Fruit fly (Drosophila melanogaster): Measurements from ENCODE around the gene KrT95D.

Gene KrT95D

dm6 chr3R:24079110-24079509 is 47.5 kb upstream of the KrT95D start (continued):
- TF ChIP-seq pho (GFP tag; optimal IDR thresholded peaks at IDR 0.05) (no peak), Fer2 (tag; optimal IDR thresholded peaks at IDR 0.05) (no peak), HmgD (GFP tag; optimal IDR thresholded peaks at IDR 0.05) (no peak), Bdp1 (GFP tag; optimal IDR thresholded peaks at IDR 0.05) (no peak), MBD-R2 (GFP tag; IDR thresholded peaks at IDR 0.05) (no peak), fu2 (GFP tag; optimal IDR thresholded peaks at IDR 0.05) (no peak), trem (tag; optimal IDR thresholded peaks at IDR 0.05) (no peak), E2f2 (GFP tag; IDR thresholded peaks at IDR 0.05) (0 out of 2 replicates have a peak, but pooled peaks have one; percentile 6), CG18262 (tag; optimal IDR thresholded peaks at IDR 0.05) (no peak), crol (GFP tag; IDR thresholded peaks at IDR 0.05) (no peak), GATAe (GFP tag; conservative IDR thresholded peaks at IDR 0.05) (no peak), CG17829 (tag; optimal IDR thresholded peaks at IDR 0.05) (no peak), Ada2b (GFP tag; IDR thresholded peaks at IDR 0.05) (peak; percentile 9; the same call in 1 of the 2 replicates), CG34224 (GFP tag; IDR thresholded peaks at IDR 0.05; ENCODE audit: partially characterized antibody) (no peak), CG12104 (GFP tag; optimal IDR thresholded peaks at IDR 0.05) (no peak), CG5953 (GFP tag; IDR thresholded peaks at IDR 0.05) (no peak), zfh1 (GFP tag; IDR thresholded peaks at IDR 0.05) (no peak), cad (GFP tag; optimal IDR thresholded peaks at IDR 0.05) (no peak), CG18476 (GFP tag; optimal IDR thresholded peaks at IDR 0.05) (no peak), Atf3 (GFP tag; optimal IDR thresholded peaks at IDR 0.05) (no peak), CG31365 (tag; optimal IDR thresholded peaks at IDR 0.05) (no peak)

DNA sequence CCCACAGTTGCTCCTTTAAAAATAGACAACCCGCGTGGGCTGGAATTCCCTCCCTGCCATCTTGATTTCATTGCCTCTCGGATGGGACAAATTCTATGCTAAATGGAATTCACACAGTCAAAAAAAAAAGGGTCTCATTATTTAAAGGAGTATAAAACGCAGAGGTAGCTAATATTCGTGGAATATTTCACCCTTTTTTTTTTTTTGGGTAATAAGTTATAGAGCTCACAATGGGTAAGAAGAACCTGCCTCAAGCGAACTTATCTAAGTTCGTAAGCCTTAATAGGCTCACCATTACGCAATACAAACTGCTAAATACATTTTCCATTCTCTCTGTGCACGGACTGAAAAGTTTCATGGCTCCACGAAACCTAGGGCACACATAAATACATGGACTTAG is 42.1 kb upstream of the KrT95D start:
- TF ChIP-seq MTF-1 (GFP tag; optimal IDR thresholded peaks at IDR 0.05; ENCODE audit: borderline replicate concordance) (no peak), Sox102F (GFP tag; optimal IDR thresholded peaks at IDR 0.05) (no peak), bowl (GFP tag; IDR thresholded peaks at IDR 0.05) (no peak), CG10321 (GFP tag; IDR thresholded peaks at IDR 0.05) (no peak), fd96Cb (tag; optimal IDR thresholded peaks at IDR 0.05) (no peak), slbo (GFP tag; IDR thresholded peaks at IDR 0.05) (peak; percentile 53; the same call in 1 of the 2 replicates), CG7987 (GFP tag; optimal IDR thresholded peaks at IDR 0.05) (no peak), CG17568 (GFP tag; optimal IDR thresholded peaks at IDR 0.05) (no peak), nerfin-1 (tag; optimal IDR thresholded peaks at IDR 0.05) (no peak), jigr1 (GFP tag; IDR thresholded peaks at IDR 0.05) (no peak), ash1 (GFP tag; optimal IDR thresholded peaks at IDR 0.05) (no peak), CG5180 (GFP tag; optimal IDR thresholded peaks at IDR 0.05) (no peak), CG7786 (GFP tag; optimal IDR thresholded peaks at IDR 0.05) (no peak), Blimp-1 (GFP tag; optimal IDR thresholded peaks at IDR 0.05) (no peak), Oaz (GFP tag; IDR thresholded peaks at IDR 0.05) (no peak), pan (optimal IDR thresholded peaks at IDR 0.05) (no peak), pan (GFP tag; optimal IDR thresholded peaks at IDR 0.05 in 1 of 2, IDR thresholded peaks at IDR 0.05 in 1 of 2) (no peak), unc-4 (GFP tag; IDR thresholded peaks at IDR 0.05; ENCODE audit: partially characterized antibody) (no peak), tup (GFP tag; optimal IDR thresholded peaks at IDR 0.05) (no peak), CG15011 (GFP tag; optimal IDR thresholded peaks at IDR 0.05) (no peak), otp (GFP tag; IDR thresholded peaks at IDR 0.05) (no peak), Nf-YB (GFP tag; optimal IDR thresholded peaks at IDR 0.05) (no peak), CG7271 (tag; optimal IDR thresholded peaks at IDR 0.05) (no peak), CG12391 (tag; optimal IDR thresholded peaks at IDR 0.05) (no peak), gce (GFP tag; IDR thresholded peaks at IDR 0.05) (no peak), vfl (GFP tag; optimal IDR thresholded peaks at IDR 0.05) (no peak), lab (GFP tag; optimal IDR thresholded peaks at IDR 0.05) (peak; percentile 38), vvl (GFP tag; IDR thresholded peaks at IDR 0.05) (no peak), klu (GFP tag; IDR thresholded peaks at IDR 0.05) (no peak), rib (GFP tag; IDR thresholded peaks at IDR 0.05) (no peak), eyg (GFP tag; optimal IDR thresholded peaks at IDR 0.05) (no peak), CG3163 (GFP tag; optimal IDR thresholded peaks at IDR 0.05) (no peak)

All from whole organism, embryonic.